Fruit fly (Drosophila melanogaster): ENCODE results near the gene CG11714.

Gene CG11714

DNA sequence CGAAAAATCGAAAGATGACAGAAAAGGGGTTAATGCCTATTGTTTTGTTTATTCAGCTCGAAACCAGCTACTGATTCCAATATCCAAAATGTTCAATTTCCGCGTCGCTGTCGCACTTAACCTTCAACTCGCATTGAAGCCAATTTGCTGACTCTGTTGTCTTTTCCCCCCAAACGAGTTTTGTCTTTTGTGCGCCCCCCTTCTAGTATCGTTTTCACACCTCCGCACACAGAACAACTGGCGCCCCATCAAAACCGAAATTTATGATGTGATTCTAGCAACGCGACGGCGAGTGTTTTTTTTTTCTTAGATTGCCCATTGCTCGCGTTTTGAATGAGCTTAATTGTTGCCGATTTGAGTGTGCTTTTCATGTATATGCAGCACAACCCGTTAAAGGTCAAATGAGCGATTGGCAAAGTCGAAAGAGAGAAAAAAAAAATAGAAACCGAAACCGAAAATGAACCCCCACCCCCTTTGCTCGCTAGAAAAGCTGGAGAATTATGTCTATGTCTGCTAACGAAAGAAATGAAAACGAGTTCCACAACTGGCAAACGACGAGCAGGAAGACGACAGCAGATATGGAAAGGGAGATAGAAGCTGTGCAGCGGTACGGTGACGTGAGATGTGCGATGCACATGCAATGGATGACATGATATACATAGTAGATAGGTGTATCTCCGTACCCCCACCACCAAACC, 28.0 kb upstream of the CG11714 start (continued):
- peak; percentile 89 for TF ChIP-seq Med (GFP tag)
- TF ChIP-seq ase (GFP tag; IDR thresholded peaks at IDR 0.05), result no peak
- no peak for TF ChIP-seq Atf3 (GFP tag; optimal IDR thresholded peaks at IDR 0.05)
- no peak for TF ChIP-seq fu2 (GFP tag; optimal IDR thresholded peaks at IDR 0.05)
- peak; percentile 52 for TF ChIP-seq crol (GFP tag; IDR thresholded peaks at IDR 0.05)
- 0 out of 2 replicates have a peak, but pooled peaks have one; percentile 6 for TF ChIP-seq NFAT (GFP tag; IDR thresholded peaks at IDR 0.05)
- peak; percentile 82 for TF ChIP-seq CG11696 (GFP tag; IDR thresholded peaks at IDR 0.05)
- TF ChIP-seq CG10565 (GFP tag; optimal IDR thresholded peaks at IDR 0.05), result no peak
- TF ChIP-seq Doc2 (GFP tag; IDR thresholded peaks at IDR 0.05), result no peak
- no peak for TF ChIP-seq HHEX (GFP tag; optimal IDR thresholded peaks at IDR 0.05)
- TF ChIP-seq chinmo (GFP tag; IDR thresholded peaks at IDR 0.05; ENCODE audit: partially characterized antibody), result peak; percentile 93
- no peak for TF ChIP-seq dmrt99B (tag; optimal IDR thresholded peaks at IDR 0.05)
- TF ChIP-seq CG2712 (tag; optimal IDR thresholded peaks at IDR 0.05), result no peak
- TF ChIP-seq Dbx (GFP tag; IDR thresholded peaks at IDR 0.05), result 0 out of 3 replicates have a peak, but pooled peaks have one; percentile 40
- TF ChIP-seq gro (GFP tag; optimal IDR thresholded peaks at IDR 0.05), result peak; percentile 68
- 0 out of 3 replicates have a peak, but pooled peaks have one; percentile 20 for TF ChIP-seq CG17361 (GFP tag; IDR thresholded peaks at IDR 0.05)
- no peak for TF ChIP-seq CG32767 (GFP tag; IDR thresholded peaks at IDR 0.05)
- no peak for TF ChIP-seq PHDP (tag; optimal IDR thresholded peaks at IDR 0.05)
- peak; percentile 18; the same call in 1 of the 2 replicates for TF ChIP-seq Ptx1 (GFP tag; IDR thresholded peaks at IDR 0.05)
- TF ChIP-seq E2f2 (GFP tag; IDR thresholded peaks at IDR 0.05), result no peak
- no peak for TF ChIP-seq Max (GFP tag; optimal IDR thresholded peaks at IDR 0.05)
- no peak for TF ChIP-seq amos (GFP tag; IDR thresholded peaks at IDR 0.05; ENCODE audit: partially characterized antibody)
- no peak for TF ChIP-seq eyg (GFP tag; optimal IDR thresholded peaks at IDR 0.05)
- no peak for TF ChIP-seq CG7556 (GFP tag; optimal IDR thresholded peaks at IDR 0.05)
- peak; percentile 72; the same call in 2 of the 3 replicates for TF ChIP-seq sr (GFP tag; IDR thresholded peaks at IDR 0.05)
- no peak for TF ChIP-seq CG12155 (GFP tag; optimal IDR thresholded peaks at IDR 0.05)
- no peak for TF ChIP-seq Six4 (GFP tag; optimal IDR thresholded peaks at IDR 0.05)
- peak; percentile 45; the same call in 1 of the 3 replicates for TF ChIP-seq CG11695 (GFP tag; IDR thresholded peaks at IDR 0.05)
- TF ChIP-seq CG43689 (GFP tag; IDR thresholded peaks at IDR 0.05), result no peak
- peak; percentile 5 for TF ChIP-seq CG10543 (GFP tag; optimal IDR thresholded peaks at IDR 0.05)
- peak; percentile 17; the same call in 1 of the 2 replicates for TF ChIP-seq CG3847 (GFP tag; IDR thresholded peaks at IDR 0.05)
- no peak for TF ChIP-seq CG13775 (GFP tag; optimal IDR thresholded peaks at IDR 0.05)
- no peak for TF ChIP-seq dmrt11E (tag; optimal IDR thresholded peaks at IDR 0.05)
- TF ChIP-seq Ets97D (GFP tag; optimal IDR thresholded peaks at IDR 0.05), result no peak
- TF ChIP-seq da (GFP tag; optimal IDR thresholded peaks at IDR 0.05), result no peak
- 0 out of 2 replicates have a peak, but pooled peaks have one; percentile 24 for TF ChIP-seq sob (GFP tag; IDR thresholded peaks at IDR 0.05)
- peak; percentile 29; the same call in 1 of the 2 replicates for TF ChIP-seq CG9932 (GFP tag; IDR thresholded peaks at IDR 0.05)
- TF ChIP-seq CG11504 (tag; optimal IDR thresholded peaks at IDR 0.05), result no peak
- 0 out of 2 replicates have a peak, but pooled peaks have one; percentile 16 for TF ChIP-seq CG14441 (GFP tag; IDR thresholded peaks at IDR 0.05)
- TF ChIP-seq her (GFP tag; optimal IDR thresholded peaks at IDR 0.05), result peak; percentile 23
- no peak for TF ChIP-seq usp (GFP tag; optimal IDR thresholded peaks at IDR 0.05)
- no peak for TF ChIP-seq Bgb (GFP tag; IDR thresholded peaks at IDR 0.05; ENCODE audit: partially characterized antibody)
- peak; percentile 23 for TF ChIP-seq Meics (GFP tag; optimal IDR thresholded peaks at IDR 0.05)
- no peak for TF ChIP-seq slou (GFP tag; optimal IDR thresholded peaks at IDR 0.05)
- TF ChIP-seq unc-4 (GFP tag; IDR thresholded peaks at IDR 0.05; ENCODE audit: partially characterized antibody), result 0 out of 2 replicates have a peak, but pooled peaks have one; percentile 25
- TF ChIP-seq CG12391 (tag; optimal IDR thresholded peaks at IDR 0.05), result no peak
- TF ChIP-seq nom (GFP tag; optimal IDR thresholded peaks at IDR 0.05), result no peak
- no peak for TF ChIP-seq Bdp1 (GFP tag; optimal IDR thresholded peaks at IDR 0.05)
- no peak for TF ChIP-seq bcd (GFP tag; optimal IDR thresholded peaks at IDR 0.05)
- peak in 1 of 2 experiments; percentile 19 for TF ChIP-seq dpn (GFP tag; optimal IDR thresholded peaks at IDR 0.05)
